Fruit fly (Drosophila melanogaster) S2 (cell line): ENCODE results near the gene CG14565.

Source experiments
- CG8478 ChIP-seq: fragments of >200 bp; optimal IDR thresholded peaks from 2 replicates; lab custom pipeline; 2018
- CTCF ChIP-seq, 2 experiments: fragments of >200 bp; optimal IDR thresholded peaks; 2 replicates each; lab custom pipeline; 2018

DNA sequence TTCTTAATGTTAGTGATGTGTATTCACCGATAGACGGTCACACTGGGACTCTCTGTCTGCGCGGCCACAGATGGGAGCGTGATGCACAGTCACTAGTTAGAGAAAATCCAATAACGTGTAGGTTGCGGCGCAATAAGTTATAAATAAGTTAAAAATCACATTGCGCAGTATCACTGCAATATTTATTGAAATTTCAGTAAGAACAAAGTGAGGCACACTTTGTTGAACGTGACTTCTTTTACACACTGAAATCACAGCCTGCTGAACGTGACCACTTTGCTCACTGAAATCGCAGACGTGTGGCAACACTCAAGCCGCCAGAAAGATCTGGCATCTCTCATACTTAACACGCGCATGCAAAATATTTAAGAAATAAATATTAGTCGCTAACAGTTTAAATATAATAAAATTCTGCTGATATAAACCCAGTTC is 15.4 kb downstream of the CG14565 start, which contains the start of the genes CG11247 and Polr2H:
- TF ChIP-seq CG8478: no peak
- peak in 1 of 2 experiments; percentile 41 for TF ChIP-seq CTCF (optimal IDR thresholded peaks at IDR 0.05; lab: Kevin White, UChicago)
